Fruit fly (Drosophila melanogaster) whole organism, embryonic: ENCODE measurements around the gene Prp39.

ENCODE experiments used
- BtbVII ChIP-seq: fragments of 200-800 bp; sonication (Bioruptor generic); optimal IDR thresholded peaks from 3 replicates; lab custom pipeline; 2017; ENCODE audit warnings: missing biosample characterization, mild to moderate bottlenecking, missing genetic modification characterization
- C15 ChIP-seq: fragments of 200-800 bp; sonication (Bioruptor generic); IDR thresholded peaks from 3 replicates; pipeline ENCODE4 v1.3.6; 2022; ENCODE audit warnings: missing biosample characterization, missing genetic modification characterization
- CG15479 ChIP-seq: fragments of 200-800 bp; sonication (Bioruptor generic); optimal IDR thresholded peaks from 3 replicates; lab custom pipeline; 2019; ENCODE audit warnings: missing biosample characterization, mild to moderate bottlenecking, missing genetic modification characterization, moderate library complexity
- CG17385 ChIP-seq: fragments of 200-800 bp; sonication (Bioruptor generic); optimal IDR thresholded peaks from 3 replicates; lab custom pipeline; 2018; ENCODE audit warnings: missing biosample characterization, mild to moderate bottlenecking, missing genetic modification characterization
- CG18619 ChIP-seq: fragments of 200-800 bp; sonication (Bioruptor generic); optimal IDR thresholded peaks from 3 replicates; lab custom pipeline; 2017; ENCODE audit warnings: missing biosample characterization, mild to moderate bottlenecking, missing genetic modification characterization
- CG32532 ChIP-seq: fragments of 200-800 bp; sonication (Bioruptor generic); IDR thresholded peaks from 2 replicates; pipeline ENCODE4 v1.3.6; 2022; ENCODE audit warnings: missing biosample characterization, missing genetic modification characterization
- CG32767 ChIP-seq: fragments of 200-800 bp; sonication (Bioruptor generic); IDR thresholded peaks from 2 replicates; pipeline ENCODE4 v1.3.6; 2022; ENCODE audit warnings: missing biosample characterization, missing genetic modification characterization
- CG4617 ChIP-seq: fragments of 200-800 bp; sonication (Bioruptor generic); optimal IDR thresholded peaks from 3 replicates; lab custom pipeline; 2016; ENCODE audit warnings: missing biosample characterization, missing genetic modification characterization, borderline replicate concordance
- CG4820 ChIP-seq: fragments of 200-800 bp; sonication (Bioruptor generic); optimal IDR thresholded peaks from 3 replicates; lab custom pipeline; 2016; ENCODE audit warnings: missing biosample characterization, missing genetic modification characterization
- CG5245 ChIP-seq: fragments of 200-800 bp; sonication (Bioruptor generic); optimal IDR thresholded peaks from 3 replicates; lab custom pipeline; 2016; ENCODE audit warnings: missing biosample characterization, missing genetic modification characterization
- CG6654 ChIP-seq: fragments of 200-800 bp; sonication (Bioruptor generic); optimal IDR thresholded peaks from 2 replicates; lab custom pipeline; 2017; ENCODE audit warnings: missing biosample characterization, mild to moderate bottlenecking, missing genetic modification characterization
- CG8765 ChIP-seq: fragments of 200-800 bp; sonication (Bioruptor generic); IDR thresholded peaks from 2 replicates; pipeline ENCODE4 v1.3.6; 2022; ENCODE audit warnings: missing biosample characterization, missing genetic modification characterization
- CkIIα-i1 ChIP-seq: fragments of 200-800 bp; sonication (Bioruptor generic); IDR thresholded peaks from 2 replicates; pipeline ENCODE4 v1.3.6; 2022; ENCODE audit warnings: missing biosample characterization, missing genetic modification characterization
- D19B ChIP-seq: fragments of 200-800 bp; sonication (Bioruptor generic); optimal IDR thresholded peaks from 2 replicates; lab custom pipeline; 2017; ENCODE audit warnings: missing biosample characterization, mild to moderate bottlenecking, missing genetic modification characterization
- ERR ChIP-seq: fragments of 200-800 bp; sonication (Bioruptor generic); optimal IDR thresholded peaks from 2 replicates; lab custom pipeline; 2016; ENCODE audit warnings: missing biosample characterization, missing genetic modification characterization
- HHEX ChIP-seq: fragments of 200-800 bp; sonication (Bioruptor generic); optimal IDR thresholded peaks from 3 replicates; lab custom pipeline; 2017; ENCODE audit warnings: missing biosample characterization, mild to moderate bottlenecking, missing genetic modification characterization, missing genetic modification reagents
- Hand ChIP-seq: fragments of 200-800 bp; sonication (Bioruptor generic); optimal IDR thresholded peaks from 2 replicates; lab custom pipeline; 2017; ENCODE audit warnings: mild to moderate bottlenecking, missing biosample characterization, missing genetic modification reagents, missing genetic modification characterization
- Hey ChIP-seq: fragments of 200-800 bp; sonication (Bioruptor generic); optimal IDR thresholded peaks from 3 replicates; lab custom pipeline; 2018; ENCODE audit warnings: missing biosample characterization, mild to moderate bottlenecking, missing genetic modification characterization
- Lpt ChIP-seq: fragments of >200 bp; optimal IDR thresholded peaks from 2 replicates; lab custom pipeline; 2018; ENCODE audit warnings: missing biosample characterization, missing genetic modification characterization
- Nf-YB ChIP-seq: fragments of 200-800 bp; sonication (Bioruptor generic); optimal IDR thresholded peaks from 3 replicates; lab custom pipeline; 2019; ENCODE audit warnings: missing biosample characterization, mild to moderate bottlenecking, missing genetic modification characterization, moderate library complexity
- Sin3A ChIP-seq: fragments of >200 bp; optimal IDR thresholded peaks from 2 replicates; lab custom pipeline; 2018
- TFAM ChIP-seq: fragments of 200-800 bp; sonication (Bioruptor generic); optimal IDR thresholded peaks from 2 replicates; lab custom pipeline; 2017; ENCODE audit warnings: missing biosample characterization, missing genetic modification characterization, inconsistent platforms
- abd-A ChIP-seq: fragments of 200-800 bp; sonication (Bioruptor generic); optimal IDR thresholded peaks from 3 replicates; lab custom pipeline; 2019; ENCODE audit warnings: missing biosample characterization, mild to moderate bottlenecking, missing genetic modification characterization, moderate library complexity
- aop ChIP-seq: fragments of 200-800 bp; sonication (Bioruptor generic); IDR thresholded peaks from 2 replicates; pipeline ENCODE4 v1.3.6; 2022; ENCODE audit warnings: missing biosample characterization, missing genetic modification characterization
- br ChIP-seq: fragments of >200 bp; optimal IDR thresholded peaks from 2 replicates; lab custom pipeline; 2017
- caup ChIP-seq: fragments of 200-800 bp; sonication (Bioruptor generic); optimal IDR thresholded peaks from 3 replicates; lab custom pipeline; 2017; ENCODE audit warnings: missing biosample characterization, mild to moderate bottlenecking, missing genetic modification characterization, moderate library complexity; ENCODE audit not compliant: severe bottlenecking
- cg ChIP-seq: fragments of 200-800 bp; sonication (Bioruptor generic); optimal IDR thresholded peaks from 3 replicates; lab custom pipeline; 2019; ENCODE audit warnings: missing biosample characterization, mild to moderate bottlenecking, missing genetic modification characterization, moderate library complexity
- ci ChIP-seq: fragments of 200-800 bp; sonication (Bioruptor generic); IDR thresholded peaks from 3 replicates; pipeline ENCODE4 v1.3.6; 2022; ENCODE audit warnings: missing biosample characterization, missing genetic modification characterization
- dan ChIP-seq: fragments of 200-800 bp; sonication (Bioruptor generic); IDR thresholded peaks from 2 replicates; pipeline ENCODE4 v1.3.6; 2022; ENCODE audit warnings: missing biosample characterization, missing genetic modification characterization
- dati ChIP-seq: fragments of 200-800 bp; sonication (Bioruptor generic); IDR thresholded peaks from 2 replicates; pipeline ENCODE4 v1.3.6; 2022; ENCODE audit warnings: missing biosample characterization, missing genetic modification characterization
- dm ChIP-seq: fragments of 200-800 bp; sonication (Bioruptor generic); optimal IDR thresholded peaks from 3 replicates; lab custom pipeline; 2016; ENCODE audit warnings: missing biosample characterization, missing genetic modification characterization
- esg ChIP-seq: fragments of 200-800 bp; sonication (Bioruptor generic); conservative IDR thresholded peaks from 2 replicates; pipeline ENCODE4 v1.3.6; 2022; ENCODE audit warnings: missing biosample characterization, missing genetic modification characterization
- ewg ChIP-seq: fragments of 200-800 bp; sonication (Bioruptor generic); optimal IDR thresholded peaks from 3 replicates; lab custom pipeline; 2017; ENCODE audit warnings: mild to moderate bottlenecking, missing biosample characterization, missing genetic modification reagents, missing genetic modification characterization
- ftz-f1 ChIP-seq: fragments of 200-800 bp; sonication (Bioruptor generic); optimal IDR thresholded peaks from 2 replicates; lab custom pipeline; 2016; ENCODE audit warnings: missing biosample characterization, missing genetic modification characterization
- gce ChIP-seq: fragments of 200-800 bp; sonication (Bioruptor generic); IDR thresholded peaks from 3 replicates; pipeline ENCODE4 v1.3.6; 2022; ENCODE audit warnings: missing biosample characterization, missing genetic modification characterization
- grau ChIP-seq: fragments of 200-800 bp; optimal IDR thresholded peaks from 3 replicates; lab custom pipeline; 2019; ENCODE audit warnings: missing biosample characterization, mild to moderate bottlenecking, missing genetic modification characterization, moderate library complexity
- gsb ChIP-seq: fragments of 200-800 bp; sonication (Bioruptor generic); IDR thresholded peaks from 2 replicates; pipeline ENCODE4 v1.3.6; 2022; ENCODE audit warnings: missing biosample characterization, missing genetic modification characterization
- hbn ChIP-seq: fragments of 200-800 bp; sonication (Bioruptor generic); IDR thresholded peaks from 2 replicates; pipeline ENCODE4 v1.3.6; 2022; ENCODE audit warnings: missing biosample characterization, missing genetic modification characterization; ENCODE audit not compliant: partially characterized antibody
- lbe ChIP-seq: fragments of 200-800 bp; sonication (Bioruptor generic); optimal IDR thresholded peaks from 2 replicates; lab custom pipeline; 2016; ENCODE audit warnings: missing biosample characterization, mild to moderate bottlenecking, missing genetic modification characterization
- maf-S ChIP-seq: fragments of 200-800 bp; sonication (Bioruptor generic); optimal IDR thresholded peaks from 2 replicates; lab custom pipeline; 2016; ENCODE audit warnings: missing biosample characterization, missing genetic modification characterization
- pita ChIP-seq: fragments of 200-800 bp; sonication (Bioruptor generic); optimal IDR thresholded peaks from 2 replicates; lab custom pipeline; 2017; ENCODE audit warnings: missing biosample characterization, mild to moderate bottlenecking, missing genetic modification characterization
- pnt ChIP-seq: fragments of 200-800 bp; sonication (Bioruptor generic); optimal IDR thresholded peaks from 3 replicates; lab custom pipeline; 2016; ENCODE audit warnings: missing biosample characterization, missing genetic modification characterization
- repo ChIP-seq: fragments of 200-800 bp; sonication (Bioruptor generic); optimal IDR thresholded peaks from 2 replicates; lab custom pipeline; 2016; ENCODE audit warnings: missing biosample characterization, missing genetic modification characterization
- scrt ChIP-seq: fragments of 200-800 bp; sonication (Bioruptor generic); optimal IDR thresholded peaks from 2 replicates; lab custom pipeline; 2018; ENCODE audit warnings: missing biosample characterization, mild to moderate bottlenecking, missing genetic modification characterization, moderate library complexity
- sob ChIP-seq: fragments of 200-800 bp; sonication (Bioruptor generic); IDR thresholded peaks from 2 replicates; pipeline ENCODE4 v1.3.6; 2022; ENCODE audit warnings: missing biosample characterization, missing genetic modification characterization
- ssp ChIP-seq: fragments of 200-800 bp; sonication (Bioruptor generic); IDR thresholded peaks from 2 replicates; pipeline ENCODE4 v1.3.6; 2022; ENCODE audit warnings: missing biosample characterization, missing genetic modification characterization
- tin ChIP-seq: fragments of 200-800 bp; sonication (Bioruptor generic); optimal IDR thresholded peaks from 3 replicates; lab custom pipeline; 2016; ENCODE audit warnings: missing biosample characterization, missing genetic modification characterization
- ttk ChIP-seq: fragments of 200-800 bp; sonication (Bioruptor generic); IDR thresholded peaks from 2 replicates; pipeline ENCODE4 v2.1.2; 2022; ENCODE audit warnings: missing biosample characterization, missing genetic modification characterization
- wor ChIP-seq: fragments of 200-800 bp; sonication (Bioruptor generic); IDR thresholded peaks from 2 replicates; pipeline ENCODE4 v1.3.6; 2022; ENCODE audit warnings: missing biosample characterization, missing genetic modification characterization
- zfh2 ChIP-seq: fragments of 200-800 bp; sonication (Bioruptor generic); optimal IDR thresholded peaks from 2 replicates; lab custom pipeline; 2016; ENCODE audit warnings: missing biosample characterization, missing genetic modification characterization

Gene Prp39

DNA sequence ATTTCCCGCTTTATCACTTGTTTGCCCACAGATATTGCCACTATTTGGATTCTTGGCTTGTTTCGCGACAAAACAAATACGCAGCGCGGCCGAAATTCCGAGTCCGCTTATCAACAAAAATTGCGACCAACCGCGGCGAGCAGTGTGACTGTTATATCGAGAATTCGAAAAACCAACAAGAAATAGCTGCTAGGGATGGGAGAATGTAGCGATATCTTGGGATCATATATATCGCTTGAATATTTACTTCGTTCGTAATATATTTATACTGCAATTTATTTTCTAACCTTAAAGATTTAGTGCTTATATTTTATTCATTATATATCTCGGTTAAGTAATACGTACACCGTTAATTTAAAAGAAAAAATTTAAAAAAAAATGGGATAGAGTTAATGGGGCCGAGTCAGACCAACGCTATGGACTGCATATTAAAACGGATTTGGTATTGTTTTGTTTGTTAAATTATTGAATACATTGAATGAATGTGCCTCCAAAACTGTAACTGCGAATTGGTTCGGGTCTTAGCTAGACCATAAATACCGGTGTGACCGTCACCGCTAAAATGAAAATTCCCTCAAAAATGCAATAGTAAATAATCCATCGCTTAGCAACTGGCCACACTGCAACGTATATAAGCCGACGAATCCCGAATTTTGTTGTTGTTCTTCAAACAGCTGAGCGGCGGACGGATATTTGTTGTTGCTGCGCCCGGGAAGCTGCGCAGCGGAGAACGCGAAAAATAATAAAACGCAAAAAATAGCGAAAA, 32.9 kb downstream of the Prp39 start, which contains the start of the genes Apc and spg (continued):
- TF ChIP-seq CkIIα-i1 (GFP tag; lab: Robert Waterston, UW) (no peak), sob (GFP tag; lab: Robert Waterston, UW) (peak; percentile 20; the same call in 1 of the 2 replicates), dm (GFP tag; lab: Kevin White, UChicago) (peak; percentile 5), C15 (GFP tag; lab: Robert Waterston, UW) (no peak; the same call in 2 of the 3 replicates), wor (no peak), Sin3A (lab: Kevin White, UChicago) (peak; percentile 58), CG32532 (GFP tag; lab: Robert Waterston, UW) (peak; percentile 7), CG15479 (peak; percentile 89), pita (peak; percentile 82), tin (GFP tag; lab: Kevin White, UChicago) (no peak), BtbVII (GFP tag; lab: Kevin White, UChicago) (peak; percentile 74), ttk (peak; percentile 29; the same call in 1 of the 2 replicates), hbn (GFP tag; lab: Robert Waterston, UW) (peak; percentile 61), TFAM (GFP tag; lab: Kevin White, UChicago) (no peak), br (lab: Kevin White, UChicago) (no peak), CG4617 (GFP tag; lab: Kevin White, UChicago) (peak; percentile 6), Nf-YB (GFP tag; lab: Kevin White, UChicago) (no peak), caup (peak; percentile 59), CG6654 (GFP tag; lab: Kevin White, UChicago) (peak; percentile 99), scrt (peak; percentile 31), ewg (GFP tag; lab: Kevin White, UChicago) (peak; percentile 50), CG4820 (no peak), ERR (GFP tag; lab: Kevin White, UChicago) (no peak), D19B (GFP tag; lab: Kevin White, UChicago) (no peak), CG32767 (GFP tag; lab: Robert Waterston, UW) (no peak), HHEX (GFP tag; lab: Kevin White, UChicago) (peak; percentile 42), ci (GFP tag; lab: Robert Waterston, UW) (peak; percentile 86), dati (no peak), aop (GFP tag; lab: Robert Waterston, UW) (no peak), Hand (GFP tag; lab: Kevin White, UChicago) (peak; percentile 40), grau (tag; lab: Kevin White, UChicago) (peak; percentile 31), CG17385 (peak; percentile 23), cg (GFP tag; lab: Kevin White, UChicago) (no peak), repo (no peak), esg (GFP tag; lab: Robert Waterston, UW) (no peak), CG18619 (GFP tag; lab: Kevin White, UChicago) (peak; percentile 41), lbe (peak; percentile 16), abd-A (tag; lab: Kevin White, UChicago) (peak; percentile 45), CG5245 (GFP tag; lab: Kevin White, UChicago) (no peak), maf-S (GFP tag; lab: Kevin White, UChicago) (no peak), ftz-f1 (GFP tag; lab: Kevin White, UChicago) (no peak), gsb (0 out of 2 replicates have a peak, but pooled peaks have one; percentile 18), gce (GFP tag; lab: Robert Waterston, UW) (0 out of 3 replicates have a peak, but pooled peaks have one; percentile 35), pnt (no peak), Hey (tag; lab: Kevin White, UChicago) (peak; percentile 23), zfh2 (GFP tag; lab: Kevin White, UChicago) (no peak), ssp (GFP tag; lab: Robert Waterston, UW) (no peak), dan (no peak), Lpt (no peak), CG8765 (no peak)
